Fruit fly (Drosophila melanogaster) whole organism, embryonic: Measurements from ENCODE around the gene Wnt6.

Experiments
- BEAF-32 ChIP-seq: fragments of 200-800 bp; sonication (Bioruptor generic); optimal IDR thresholded peaks from 3 replicates; lab custom pipeline; 2017; ENCODE audit warnings: missing biosample characterization, missing genetic modification characterization, mild to moderate bottlenecking, moderate library complexity, missing genetic modification reagents
- Bdp1 ChIP-seq: fragments of 200-800 bp; sonication (Bioruptor generic); optimal IDR thresholded peaks from 3 replicates; lab custom pipeline; 2016; ENCODE audit warnings: missing biosample characterization, missing genetic modification characterization
- CG10147 ChIP-seq: fragments of 200-800 bp; sonication (Bioruptor generic); optimal IDR thresholded peaks from 2 replicates; lab custom pipeline; 2019; ENCODE audit warnings: missing biosample characterization, mild to moderate bottlenecking, missing genetic modification characterization, moderate library complexity
- CG1024 ChIP-seq: fragments of 200-800 bp; sonication (Bioruptor generic); IDR thresholded peaks from 2 replicates; pipeline ENCODE4 v1.3.6; 2022; ENCODE audit warnings: missing biosample characterization, missing genetic modification characterization
- CG10979 ChIP-seq: fragments of 200-800 bp; sonication (Bioruptor generic); optimal IDR thresholded peaks from 2 replicates; lab custom pipeline; 2018; ENCODE audit warnings: missing biosample characterization, mild to moderate bottlenecking, missing genetic modification characterization, moderate library complexity
- CG11093 ChIP-seq: fragments of 200-800 bp; sonication (Bioruptor generic); IDR thresholded peaks from 3 replicates; pipeline ENCODE4 v1.3.6; 2022; ENCODE audit warnings: missing biosample characterization, missing genetic modification characterization
- CG12659 ChIP-seq: fragments of 200-800 bp; sonication (Bioruptor generic); optimal IDR thresholded peaks from 3 replicates; lab custom pipeline; 2017; ENCODE audit warnings: mild to moderate bottlenecking, missing biosample characterization, missing genetic modification reagents, missing genetic modification characterization
- CG13424 ChIP-seq: fragments of 200-800 bp; sonication (Bioruptor generic); optimal IDR thresholded peaks from 2 replicates; lab custom pipeline; 2019; ENCODE audit warnings: missing biosample characterization, mild to moderate bottlenecking, missing genetic modification characterization, moderate library complexity
- CG14441 ChIP-seq: fragments of 200-800 bp; sonication (Bioruptor generic); IDR thresholded peaks from 2 replicates; pipeline ENCODE4 v1.3.6; 2022; ENCODE audit warnings: missing biosample characterization, missing genetic modification characterization
- CG14860 ChIP-seq: fragments of 200-800 bp; sonication (Bioruptor generic); IDR thresholded peaks from 3 replicates; pipeline ENCODE4 v1.3.6; 2022; ENCODE audit warnings: missing biosample characterization, missing genetic modification characterization; ENCODE audit not compliant: partially characterized antibody
- CG15073 ChIP-seq: fragments of 200-800 bp; sonication (Bioruptor generic); optimal IDR thresholded peaks from 2 replicates; lab custom pipeline; 2016; ENCODE audit warnings: missing biosample characterization, missing genetic modification characterization
- CG30431 ChIP-seq: fragments of 200-800 bp; sonication (Bioruptor generic); optimal IDR thresholded peaks from 2 replicates; lab custom pipeline; 2017; ENCODE audit warnings: missing biosample characterization, missing genetic modification characterization
- CG32772 ChIP-seq: fragments of 200-800 bp; sonication (Bioruptor generic); IDR thresholded peaks from 2 replicates; pipeline ENCODE4 v1.3.6; 2022; ENCODE audit warnings: missing biosample characterization, missing genetic modification characterization
- CG3726 ChIP-seq: fragments of 200-800 bp; sonication (Bioruptor generic); IDR thresholded peaks from 3 replicates; pipeline ENCODE4, ENCODE4 v1.3.6; 2022; ENCODE audit warnings: missing biosample characterization, missing genetic modification characterization
- CG4854 ChIP-seq: fragments of 200-800 bp; sonication (Bioruptor generic); optimal IDR thresholded peaks from 2 replicates; lab custom pipeline; 2016; ENCODE audit warnings: missing biosample characterization, missing genetic modification characterization, inconsistent platforms
- CG5953 ChIP-seq: fragments of 200-800 bp; sonication (Bioruptor generic); IDR thresholded peaks from 2 replicates; pipeline ENCODE4 v1.3.6; 2022; ENCODE audit warnings: missing biosample characterization, missing genetic modification characterization
- CG6765 ChIP-seq: fragments of 200-800 bp; sonication (Bioruptor generic); optimal IDR thresholded peaks from 3 replicates; lab custom pipeline; 2017; ENCODE audit warnings: missing biosample characterization, mild to moderate bottlenecking, missing genetic modification characterization
- CG7271 ChIP-seq: fragments of 200-800 bp; sonication (Bioruptor generic); optimal IDR thresholded peaks from 2 replicates; lab custom pipeline; 2018; ENCODE audit warnings: missing biosample characterization, mild to moderate bottlenecking, missing genetic modification characterization, moderate library complexity
- CG7372 ChIP-seq: fragments of 200-800 bp; sonication (Bioruptor generic); IDR thresholded peaks from 2 replicates; pipeline ENCODE4 v1.3.6; 2022; ENCODE audit warnings: missing biosample characterization, missing genetic modification characterization
- CG8281 ChIP-seq: fragments of 200-800 bp; sonication (Bioruptor generic); optimal IDR thresholded peaks from 2 replicates; lab custom pipeline; 2018; ENCODE audit warnings: missing biosample characterization, mild to moderate bottlenecking, missing genetic modification characterization, moderate library complexity
- CG8944 ChIP-seq: fragments of 200-800 bp; sonication (Bioruptor generic); optimal IDR thresholded peaks from 3 replicates; lab custom pipeline; 2016; ENCODE audit warnings: missing biosample characterization, missing genetic modification characterization
- CG9932 ChIP-seq: fragments of 200-800 bp; sonication (Bioruptor generic); IDR thresholded peaks from 2 replicates; pipeline ENCODE4 v1.3.6; 2022; ENCODE audit warnings: missing biosample characterization, missing genetic modification characterization
- CTCF ChIP-seq: fragments of 200-800 bp; sonication (Bioruptor generic); optimal IDR thresholded peaks from 2 replicates; lab custom pipeline; 2017; ENCODE audit warnings: missing biosample characterization, mild to moderate bottlenecking, missing genetic modification characterization, moderate library complexity
- D ChIP-seq, 2 experiments: fragments of 200-800 bp in 1 of 2; fragments of >200 bp in 1 of 2; sonication (Bioruptor generic) in 1 of 2; optimal IDR thresholded peaks; 2 replicates in 1 of 2; 3 replicates in 1 of 2; lab custom pipeline; 2017; ENCODE audit warnings: mild to moderate bottlenecking in 1 of 2, missing biosample characterization in 1 of 2, missing genetic modification characterization in 1 of 2, missing genetic modification reagents in 1 of 2
- E2f2 ChIP-seq: fragments of 200-800 bp; sonication (Bioruptor generic); IDR thresholded peaks from 2 replicates; pipeline ENCODE4 v1.3.6; 2022; ENCODE audit warnings: missing biosample characterization, missing genetic modification characterization
- Fer1 ChIP-seq: fragments of 200-800 bp; sonication (Bioruptor generic); optimal IDR thresholded peaks from 2 replicates; lab custom pipeline; 2017; ENCODE audit warnings: missing biosample characterization, mild to moderate bottlenecking, missing genetic modification characterization
- HLH54F ChIP-seq: fragments of 200-800 bp; sonication (Bioruptor generic); optimal IDR thresholded peaks from 3 replicates; lab custom pipeline; 2016; ENCODE audit warnings: missing biosample characterization, missing genetic modification characterization
- HmgD ChIP-seq: fragments of 200-800 bp; sonication (Bioruptor generic); optimal IDR thresholded peaks from 3 replicates; lab custom pipeline; 2016; ENCODE audit warnings: missing biosample characterization, missing genetic modification characterization
- Max ChIP-seq: fragments of 200-800 bp; sonication (Bioruptor generic); optimal IDR thresholded peaks from 2 replicates; lab custom pipeline; 2016; ENCODE audit warnings: missing biosample characterization, mild to moderate bottlenecking, missing genetic modification characterization
- Med ChIP-seq: fragments of 200-800 bp; sonication (Bioruptor generic); peaks from one replicate; lab custom pipeline; 2016; ENCODE audit warnings: missing biosample characterization, missing genetic modification characterization, mild to moderate bottlenecking, inconsistent platforms, moderate library complexity
- NC2α ChIP-seq: fragments of 200-800 bp; sonication (Bioruptor generic); optimal IDR thresholded peaks from 2 replicates; lab custom pipeline; 2016; ENCODE audit warnings: missing biosample characterization, missing genetic modification characterization
- Nf-YB ChIP-seq: fragments of 200-800 bp; sonication (Bioruptor generic); optimal IDR thresholded peaks from 3 replicates; lab custom pipeline; 2019; ENCODE audit warnings: missing biosample characterization, mild to moderate bottlenecking, missing genetic modification characterization, moderate library complexity
- Ravus ChIP-seq: fragments of 200-800 bp; sonication (Bioruptor generic); IDR thresholded peaks from 2 replicates; pipeline ENCODE4 v1.3.6; 2022; ENCODE audit warnings: missing biosample characterization, missing genetic modification characterization
- Spps ChIP-seq: fragments of 200-800 bp; sonication (Bioruptor generic); optimal IDR thresholded peaks from 2 replicates; lab custom pipeline; 2018; ENCODE audit warnings: missing biosample characterization, mild to moderate bottlenecking, missing genetic modification characterization
- ac ChIP-seq: fragments of 200-800 bp; sonication (Bioruptor generic); optimal IDR thresholded peaks from 3 replicates; lab custom pipeline; 2017; ENCODE audit warnings: missing biosample characterization, mild to moderate bottlenecking, missing genetic modification characterization
- ash1 ChIP-seq: fragments of 200-800 bp; sonication (Bioruptor generic); optimal IDR thresholded peaks from 2 replicates; lab custom pipeline; 2018; ENCODE audit warnings: missing biosample characterization, mild to moderate bottlenecking, missing genetic modification characterization
- ato ChIP-seq: fragments of 200-800 bp; sonication (Bioruptor generic); IDR thresholded peaks from 2 replicates; pipeline ENCODE4 v1.3.6; 2022; ENCODE audit warnings: missing biosample characterization, missing genetic modification characterization; ENCODE audit not compliant: partially characterized antibody
- fd102C ChIP-seq: fragments of 200-800 bp; sonication (Bioruptor generic); optimal IDR thresholded peaks from 2 replicates; lab custom pipeline; 2018; ENCODE audit warnings: missing biosample characterization, mild to moderate bottlenecking, missing genetic modification characterization, moderate library complexity
- gt ChIP-seq: fragments of 200-800 bp; sonication (Bioruptor generic); IDR thresholded peaks from 2 replicates; pipeline ENCODE4 v1.3.6; 2022; ENCODE audit warnings: missing biosample characterization, missing genetic modification characterization
- hb ChIP-seq: fragments of 200-800 bp; sonication (Bioruptor generic); IDR thresholded peaks from 3 replicates; pipeline ENCODE4 v1.3.6; 2022; ENCODE audit warnings: missing biosample characterization, missing genetic modification characterization; ENCODE audit not compliant: partially characterized antibody
- kni ChIP-seq: fragments of 200-800 bp; sonication (Bioruptor generic); optimal IDR thresholded peaks from 3 replicates; lab custom pipeline; 2017; ENCODE audit warnings: mild to moderate bottlenecking, missing biosample characterization, missing genetic modification reagents, missing genetic modification characterization
- lbe ChIP-seq: fragments of 200-800 bp; sonication (Bioruptor generic); optimal IDR thresholded peaks from 2 replicates; lab custom pipeline; 2016; ENCODE audit warnings: missing biosample characterization, mild to moderate bottlenecking, missing genetic modification characterization
- nerfin-2 ChIP-seq: fragments of 200-800 bp; sonication (Bioruptor generic); IDR thresholded peaks from 2 replicates; pipeline ENCODE4 v1.3.6; 2022; ENCODE audit warnings: missing biosample characterization, missing genetic modification characterization; ENCODE audit not compliant: partially characterized antibody
- pb ChIP-seq: fragments of 200-800 bp; sonication (Bioruptor generic); optimal IDR thresholded peaks from 3 replicates; lab custom pipeline; 2016; ENCODE audit warnings: missing biosample characterization, missing genetic modification characterization
- peb ChIP-seq: fragments of 200-800 bp; sonication (Bioruptor generic); IDR thresholded peaks from 2 replicates; pipeline ENCODE4 v1.3.6; 2022; ENCODE audit warnings: missing biosample characterization, missing genetic modification characterization
- psq ChIP-seq: fragments of 200-800 bp; sonication (Bioruptor generic); optimal IDR thresholded peaks from 2 replicates; lab custom pipeline; 2017; ENCODE audit warnings: missing biosample characterization, missing genetic modification characterization
- schlank ChIP-seq: fragments of 200-800 bp; sonication (Bioruptor generic); optimal IDR thresholded peaks from 2 replicates; lab custom pipeline; 2018; ENCODE audit warnings: missing biosample characterization, mild to moderate bottlenecking, missing genetic modification characterization
- sima ChIP-seq: fragments of 200-800 bp; sonication (Bioruptor generic); optimal IDR thresholded peaks from 2 replicates; lab custom pipeline; 2016; ENCODE audit warnings: missing biosample characterization, missing genetic modification characterization
- sna ChIP-seq: fragments of 200-800 bp; sonication (Bioruptor generic); IDR thresholded peaks from 2 replicates; pipeline ENCODE4 v1.3.6; 2022; ENCODE audit warnings: missing biosample characterization, missing genetic modification characterization; ENCODE audit not compliant: partially characterized antibody
- zfh2 ChIP-seq: fragments of 200-800 bp; sonication (Bioruptor generic); optimal IDR thresholded peaks from 2 replicates; lab custom pipeline; 2016; ENCODE audit warnings: missing biosample characterization, missing genetic modification characterization

Wnt6 gene

DNA sequence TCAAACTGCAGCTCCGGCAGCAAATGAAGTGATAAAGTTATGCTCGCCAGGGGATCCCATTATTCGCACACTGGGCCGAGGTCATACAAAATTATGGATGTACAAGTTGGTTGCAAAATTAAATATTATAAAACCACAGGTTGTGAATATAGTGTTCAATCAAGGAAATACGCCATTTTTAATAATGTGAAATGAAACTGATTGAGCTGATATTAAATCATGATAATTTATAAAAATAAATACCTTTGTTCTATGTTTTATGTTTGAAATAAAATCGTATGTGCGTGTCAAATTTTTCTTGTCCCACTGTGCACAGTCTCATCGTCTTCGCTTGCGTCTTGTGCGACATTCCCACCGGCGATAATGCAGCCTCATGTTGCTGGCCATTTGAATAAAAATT lies 37.6 kb upstream of the Wnt6 start (continued):
- TF ChIP-seq ash1 (GFP tag; lab: Kevin White, UChicago) = no peak
- no peak for TF ChIP-seq zfh2 (GFP tag; lab: Kevin White, UChicago)
- peak; percentile 91 for TF ChIP-seq CG10979 (tag; lab: Kevin White, UChicago)
- TF ChIP-seq CG3726 (GFP tag; lab: Robert Waterston, UW) = peak; percentile 80; the same call in 2 of the 3 replicates
- TF ChIP-seq kni (GFP tag; lab: Kevin White, UChicago) = peak; percentile 20
- TF ChIP-seq CG8944 (GFP tag; lab: Kevin White, UChicago) = peak; percentile 26
- no peak for TF ChIP-seq Ravus (GFP tag; lab: Robert Waterston, UW)
- peak; percentile 37; the same call in 1 of the 2 replicates for TF ChIP-seq CG7372 (GFP tag; lab: Robert Waterston, UW)
- TF ChIP-seq E2f2 (GFP tag; lab: Robert Waterston, UW) = peak; percentile 35; the same call in 1 of the 2 replicates
- 0 out of 2 replicates have a peak, but pooled peaks have one; percentile 18 for TF ChIP-seq CG5953 (GFP tag; lab: Robert Waterston, UW)
- 0 out of 3 replicates have a peak, but pooled peaks have one; percentile 45 for TF ChIP-seq CG14860 (GFP tag; lab: Robert Waterston, UW)
- peak; percentile 47; the same call in 1 of the 2 replicates for TF ChIP-seq CG1024 (GFP tag; lab: Robert Waterston, UW)
- TF ChIP-seq sna (GFP tag; lab: Robert Waterston, UW) = no peak
- TF ChIP-seq Bdp1 = no peak
- peak; percentile 28 for TF ChIP-seq CG15073 (GFP tag; lab: Kevin White, UChicago)
- TF ChIP-seq pb = no peak
- peak; percentile 21 for TF ChIP-seq CG10147 (GFP tag; lab: Kevin White, UChicago)
- TF ChIP-seq Fer1 (GFP tag; lab: Kevin White, UChicago) = no peak
- peak; percentile 83 for TF ChIP-seq CG13424
- peak; percentile 23 for TF ChIP-seq CG4854 (GFP tag; lab: Kevin White, UChicago)
- peak; percentile 49 for TF ChIP-seq CG12659 (GFP tag; lab: Kevin White, UChicago)
- peak; percentile 11 for TF ChIP-seq HLH54F (GFP tag; lab: Kevin White, UChicago)
- TF ChIP-seq CG11093 (GFP tag; lab: Robert Waterston, UW) = peak; percentile 61; the same call in 1 of the 3 replicates
- no peak for TF ChIP-seq sima (GFP tag; lab: Kevin White, UChicago)
- no peak for TF ChIP-seq hb (GFP tag; lab: Robert Waterston, UW)
- peak; percentile 63; the same call in 1 of the 2 replicates for TF ChIP-seq CG32772
- peak; percentile 71 for TF ChIP-seq Med (GFP tag; lab: Kevin White, UChicago)
- peak; percentile 73 for TF ChIP-seq fd102C (GFP tag; lab: Kevin White, UChicago)
- no peak for TF ChIP-seq CG9932 (GFP tag; lab: Robert Waterston, UW)
- TF ChIP-seq gt (GFP tag; lab: Robert Waterston, UW) = peak; percentile 50
- no peak for TF ChIP-seq psq
- no peak for TF ChIP-seq HmgD
- no peak for TF ChIP-seq CG6765 (GFP tag; lab: Kevin White, UChicago)
- TF ChIP-seq CG14441 (GFP tag; lab: Robert Waterston, UW) = peak; percentile 60; the same call in 1 of the 2 replicates
- TF ChIP-seq nerfin-2 (GFP tag; lab: Robert Waterston, UW) = no peak
- TF ChIP-seq CTCF (GFP tag; lab: Kevin White, UChicago) = peak; percentile 6
- TF ChIP-seq CG30431 (GFP tag; lab: Kevin White, UChicago) = peak; percentile 71
- TF ChIP-seq BEAF-32 (GFP tag; lab: Kevin White, UChicago) = no peak
- peak; percentile 85 for TF ChIP-seq ac
- peak; percentile 67 for TF ChIP-seq peb (GFP tag; lab: Robert Waterston, UW)
- TF ChIP-seq Spps (tag; lab: Kevin White, UChicago) = peak; percentile 74
- TF ChIP-seq Max = peak; percentile 40
- TF ChIP-seq CG7271 (tag; lab: Kevin White, UChicago) = peak; percentile 55
- peak; percentile 53 for TF ChIP-seq Nf-YB (GFP tag; lab: Kevin White, UChicago)
- peak; percentile 36 for TF ChIP-seq NC2α (GFP tag; lab: Kevin White, UChicago)
- peak; percentile 39 for TF ChIP-seq CG8281 (tag; lab: Kevin White, UChicago)
- TF ChIP-seq lbe = no peak
- no peak for TF ChIP-seq D (optimal IDR thresholded peaks at IDR 0.05; lab: Kevin White, UChicago)
- TF ChIP-seq D (GFP tag; optimal IDR thresholded peaks at IDR 0.05; lab: Kevin White, UChicago) = peak; percentile 86
- no peak for TF ChIP-seq schlank (tag; lab: Kevin White, UChicago)
- TF ChIP-seq ato (GFP tag; lab: Robert Waterston, UW) = no peak
